Fruit fly (Drosophila melanogaster): ENCODE results near the gene CG33108.

DNA sequence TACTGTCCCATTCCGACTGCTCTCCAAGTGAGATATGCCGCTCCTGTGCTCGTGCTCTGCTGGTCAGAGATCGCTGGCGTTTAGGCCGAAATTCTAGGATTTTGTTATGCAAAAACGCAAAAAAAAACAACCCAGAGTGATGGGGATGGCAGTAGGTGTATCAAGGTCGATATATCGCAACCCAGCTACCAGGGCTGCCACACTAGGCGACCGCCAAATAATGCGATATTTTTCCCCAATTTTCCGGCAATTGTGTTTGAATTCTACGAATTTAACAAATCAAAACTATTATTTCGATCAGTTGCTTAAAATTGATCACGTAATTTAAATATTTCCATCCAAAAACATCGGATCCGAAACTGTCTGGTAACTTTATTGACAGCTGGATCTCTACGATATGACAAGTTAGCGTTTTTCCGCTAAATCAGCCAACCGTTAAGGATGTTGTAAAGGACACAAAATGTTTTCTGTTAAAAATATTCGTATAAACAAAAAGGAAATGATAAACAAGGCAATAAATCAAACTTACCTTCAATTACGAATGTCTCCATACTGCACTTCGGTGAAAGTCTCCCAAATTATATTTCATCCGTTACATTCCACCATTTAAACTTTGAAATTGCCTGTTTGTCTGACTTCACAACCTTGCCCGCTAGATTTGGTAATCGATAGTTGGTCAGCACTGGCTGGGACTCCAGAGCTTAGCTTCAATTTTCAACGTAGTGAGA is 42.2 kb downstream of the CG33108 start, which contains the start of gene spas:
- TF ChIP-seq CG4496 (GFP tag; IDR thresholded peaks at IDR 0.05) (peak; percentile 73), CG9948 (tag; optimal IDR thresholded peaks at IDR 0.05) (peak; percentile 57)
